Worm (Caenorhabditis elegans): ENCODE measurements around the gene T06F4.1.

The T06F4.1 gene

DNA sequence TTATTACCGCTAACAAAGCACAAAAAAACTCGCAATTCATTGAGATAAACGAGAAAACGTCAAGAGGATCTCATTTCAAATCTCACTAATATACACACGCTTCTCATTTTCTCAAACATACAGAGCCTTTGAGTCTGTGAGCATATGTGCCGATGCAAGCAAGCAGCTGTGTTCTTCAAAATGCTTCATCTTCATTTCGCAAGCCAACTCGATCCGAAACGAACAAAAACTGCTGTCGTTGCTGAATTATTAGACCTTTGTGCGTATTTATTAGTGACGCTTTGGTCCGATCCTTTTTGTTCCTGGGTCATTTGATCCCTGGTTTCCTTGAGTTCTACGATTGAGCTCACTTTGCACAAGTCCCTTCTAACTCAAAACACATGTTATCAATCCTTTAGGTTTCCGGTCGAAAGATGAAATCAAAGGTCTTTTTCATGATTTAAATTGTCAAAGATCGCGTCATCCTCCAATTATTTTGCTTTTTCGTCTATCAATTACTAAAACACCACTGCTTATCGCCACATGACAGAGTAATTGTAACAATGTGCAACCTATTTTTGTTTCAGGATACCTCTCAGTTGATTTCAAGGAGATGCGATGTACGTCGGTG lies 27.8 kb upstream of the T06F4.1 start, which contains the start of gene R02E4.2:
Gene R02E4.2 (plus strand): TSS at position 560 of the 610 bp plus-strand sequence.
- TF ChIP-seq tra-4 (tag; optimal IDR thresholded peaks at IDR 0.05): no peak
- TF ChIP-seq scrt-1 (GFP tag; IDR thresholded peaks at IDR 0.05): no peak
- TF ChIP-seq flt-1 (GFP tag; IDR thresholded peaks at IDR 0.05): no peak
- TF ChIP-seq ceh-13 (GFP tag; optimal IDR thresholded peaks at IDR 0.05): no peak
- TF ChIP-seq tbx-37 (GFP tag; conservative IDR thresholded peaks at IDR 0.05): no peak
- TF ChIP-seq B0310.2 (tag; optimal IDR thresholded peaks at IDR 0.05): no peak

DNA sequence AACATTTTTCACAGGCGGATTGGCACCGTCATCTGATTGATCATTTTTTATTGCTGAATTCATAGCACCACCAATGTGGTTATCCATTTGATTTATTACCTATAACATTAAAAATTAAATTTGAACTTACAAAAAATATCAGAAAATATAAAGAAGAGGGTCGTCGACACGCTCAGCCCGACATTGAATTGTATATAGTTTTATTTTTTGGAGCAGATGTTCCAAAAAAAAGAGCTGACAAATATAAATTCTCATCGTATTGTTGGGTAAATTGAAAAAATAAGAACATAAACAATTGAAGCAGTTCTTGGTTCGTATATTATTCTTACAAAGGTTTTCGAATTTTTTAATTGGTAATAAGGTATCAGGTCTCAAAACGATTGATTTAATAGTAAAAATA lies 25.3 kb upstream of the T06F4.1 start, which contains the start of gene R02E4.1:
Gene R02E4.1 (minus strand): TSS at position 101 of the 400 bp plus-strand sequence.
- TF ChIP-seq aly-1 (tag; optimal IDR thresholded peaks at IDR 0.05): no peak
- TF ChIP-seq tra-4 (tag; optimal IDR thresholded peaks at IDR 0.05): no peak
- TF ChIP-seq F13C5.2 (tag; optimal IDR thresholded peaks at IDR 0.05): no peak
- no peak for TF ChIP-seq ceh-36 (tag; optimal IDR thresholded peaks at IDR 0.05)
- no peak for TF ChIP-seq ets-7 (tag; optimal IDR thresholded peaks at IDR 0.05)
- TF ChIP-seq tbx-11 (GFP tag; IDR thresholded peaks at IDR 0.05): no peak

DNA sequence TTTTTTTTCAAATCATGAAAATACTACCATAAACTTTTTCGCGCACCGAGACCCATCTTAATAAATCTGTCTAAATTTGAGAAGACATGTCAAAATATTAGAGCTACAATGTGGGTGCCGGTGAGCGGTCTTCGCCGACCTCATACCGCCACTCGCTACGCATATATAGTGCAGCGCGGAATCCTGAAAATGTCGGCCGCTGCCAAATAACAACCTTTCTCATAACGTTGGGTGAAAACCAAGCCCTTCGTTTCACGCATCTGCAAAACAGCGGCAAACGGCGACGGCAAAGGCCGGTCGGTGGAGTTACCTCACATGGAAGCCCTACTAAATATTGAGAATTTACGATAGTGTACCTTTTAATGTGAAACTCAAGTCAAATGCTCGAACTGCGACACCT lies 23.9 kb upstream of the T06F4.1 start:
- TF ChIP-seq tra-4 (tag; optimal IDR thresholded peaks at IDR 0.05): no peak
- no peak for TF ChIP-seq aly-1 (tag; optimal IDR thresholded peaks at IDR 0.05)

DNA sequence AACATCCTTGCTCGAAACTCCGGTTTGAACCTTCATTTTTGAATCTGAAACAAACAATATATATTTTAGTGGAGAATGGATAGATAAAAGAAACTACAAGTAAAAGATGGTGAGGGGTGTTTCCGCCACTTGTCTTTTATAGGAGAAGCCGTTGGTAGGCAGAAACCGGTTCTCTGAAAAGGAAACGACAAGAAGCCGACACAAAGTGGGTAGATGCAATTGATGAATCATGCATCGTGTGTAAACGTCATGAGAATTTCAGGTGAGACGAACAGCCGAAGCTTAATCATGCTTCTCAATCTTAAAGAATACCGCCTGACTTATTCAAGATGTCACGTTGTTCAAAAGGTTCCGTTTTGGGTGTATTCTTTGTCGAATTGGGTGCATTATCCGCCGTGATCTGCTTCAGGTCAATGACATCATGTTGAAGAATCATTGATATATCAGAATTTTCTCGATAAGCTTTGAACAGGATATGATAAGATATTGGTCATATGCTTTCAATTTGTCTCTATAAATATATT lies 23.0 kb upstream of the T06F4.1 start, which contains the start of gene R02E4.3:
Gene R02E4.3 (minus strand): TSS at position 51 of the 524 bp plus-strand sequence.
- TF ChIP-seq sea-1 (GFP tag; conservative IDR thresholded peaks at IDR 0.05): no peak
- TF ChIP-seq hnd-1 (tag; optimal IDR thresholded peaks at IDR 0.05): no peak
- TF ChIP-seq hmbx-1 (tag; optimal IDR thresholded peaks at IDR 0.05): no peak
- TF ChIP-seq ets-7 (tag; optimal IDR thresholded peaks at IDR 0.05): no peak
- TF ChIP-seq tbx-37 (GFP tag; conservative IDR thresholded peaks at IDR 0.05): no peak
- no peak for TF ChIP-seq F13C5.2 (tag; optimal IDR thresholded peaks at IDR 0.05)
- no peak for TF ChIP-seq tbx-11 (GFP tag; IDR thresholded peaks at IDR 0.05)
- TF ChIP-seq tra-4 (tag; optimal IDR thresholded peaks at IDR 0.05): no peak
- no peak for TF ChIP-seq B0310.2 (tag; optimal IDR thresholded peaks at IDR 0.05)
- no peak for TF ChIP-seq hmg-4 (GFP tag; optimal IDR thresholded peaks at IDR 0.05)

DNA sequence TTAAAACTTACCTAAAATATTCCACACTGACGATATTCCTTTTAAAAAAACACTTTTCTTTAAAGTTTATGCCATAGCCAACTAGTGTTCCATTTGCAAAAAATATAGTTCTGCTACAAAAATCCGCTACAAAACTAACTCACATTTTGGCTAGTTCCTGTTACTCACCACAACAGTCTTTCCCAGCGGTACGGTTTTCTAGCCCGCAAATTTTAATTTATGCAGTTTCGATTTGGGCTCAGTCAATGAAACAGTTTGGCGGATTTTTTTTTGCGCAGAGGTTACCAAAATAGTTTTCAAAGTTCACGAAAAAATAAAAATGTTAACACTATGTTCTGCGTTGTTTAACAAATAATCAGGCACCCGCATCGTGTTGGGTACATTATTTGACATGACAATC lies 22.0 kb upstream of the T06F4.1 start:
- no peak for TF ChIP-seq hmbx-1 (tag; optimal IDR thresholded peaks at IDR 0.05)
- no peak for TF ChIP-seq ceh-13 (GFP tag; optimal IDR thresholded peaks at IDR 0.05)
- no peak for TF ChIP-seq pes-1 (GFP tag; IDR thresholded peaks at IDR 0.05)
- TF ChIP-seq aly-1 (tag; optimal IDR thresholded peaks at IDR 0.05): no peak
- no peak for TF ChIP-seq tra-4 (tag; optimal IDR thresholded peaks at IDR 0.05)
- no peak for TF ChIP-seq tbx-37 (GFP tag; conservative IDR thresholded peaks at IDR 0.05)
- TF ChIP-seq scrt-1 (GFP tag; IDR thresholded peaks at IDR 0.05): no peak
- no peak for TF ChIP-seq flt-1 (GFP tag; IDR thresholded peaks at IDR 0.05)
- no peak for TF ChIP-seq B0310.2 (tag; optimal IDR thresholded peaks at IDR 0.05)
- no peak for TF ChIP-seq ets-7 (tag; optimal IDR thresholded peaks at IDR 0.05)
- TF ChIP-seq tbx-11 (GFP tag; IDR thresholded peaks at IDR 0.05): no peak
- TF ChIP-seq ama-1 (optimal IDR thresholded peaks at IDR 0.05): no peak
- TF ChIP-seq F13C5.2 (tag; optimal IDR thresholded peaks at IDR 0.05): no peak
- TF ChIP-seq hmg-4 (GFP tag; optimal IDR thresholded peaks at IDR 0.05): no peak
- TF ChIP-seq hnd-1 (tag; optimal IDR thresholded peaks at IDR 0.05): no peak
- no peak for TF ChIP-seq ceh-36 (tag; optimal IDR thresholded peaks at IDR 0.05)
- no peak for TF ChIP-seq sea-1 (GFP tag; conservative IDR thresholded peaks at IDR 0.05)

DNA sequence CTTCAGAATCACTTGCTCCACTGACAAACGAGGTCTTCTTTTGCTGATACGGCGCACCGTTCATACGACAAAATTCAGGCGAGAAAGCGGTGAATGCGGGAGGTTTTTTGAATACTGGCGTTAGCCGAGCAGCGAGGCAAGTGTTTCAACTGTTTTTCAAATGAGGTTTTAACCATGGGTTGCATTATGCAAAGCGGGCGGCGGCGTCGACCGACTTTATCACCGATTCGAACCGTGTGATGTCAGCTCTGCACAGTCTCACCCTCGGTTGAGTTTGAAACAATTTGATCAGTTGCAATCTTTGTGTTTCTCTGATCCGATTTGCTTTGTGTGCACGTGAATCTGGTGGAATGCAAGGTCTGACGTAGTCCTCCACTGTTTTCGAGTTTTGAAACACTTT lies 21.3 kb upstream of the T06F4.1 start, which contains the start of gene clh-4:
Gene clh-4 (minus strand): TSS at position 101 of the 400 bp plus-strand sequence.
- TF ChIP-seq ets-7 (tag; optimal IDR thresholded peaks at IDR 0.05): no peak
- no peak for TF ChIP-seq hnd-1 (tag; optimal IDR thresholded peaks at IDR 0.05)
- no peak for TF ChIP-seq ceh-36 (tag; optimal IDR thresholded peaks at IDR 0.05)
- TF ChIP-seq hmbx-1 (tag; optimal IDR thresholded peaks at IDR 0.05): no peak
- no peak for TF ChIP-seq scrt-1 (GFP tag; IDR thresholded peaks at IDR 0.05)
- no peak for TF ChIP-seq aly-1 (tag; optimal IDR thresholded peaks at IDR 0.05)
- no peak for TF ChIP-seq F13C5.2 (tag; optimal IDR thresholded peaks at IDR 0.05)
- no peak for TF ChIP-seq B0310.2 (tag; optimal IDR thresholded peaks at IDR 0.05)
- TF ChIP-seq sea-1 (GFP tag; conservative IDR thresholded peaks at IDR 0.05): no peak
- TF ChIP-seq pes-1 (GFP tag; IDR thresholded peaks at IDR 0.05): no peak
- no peak for TF ChIP-seq ama-1 (optimal IDR thresholded peaks at IDR 0.05)
- TF ChIP-seq tbx-37 (GFP tag; conservative IDR thresholded peaks at IDR 0.05): no peak
- TF ChIP-seq tbx-11 (GFP tag; IDR thresholded peaks at IDR 0.05): no peak
- TF ChIP-seq hmg-4 (GFP tag; optimal IDR thresholded peaks at IDR 0.05): no peak

DNA sequence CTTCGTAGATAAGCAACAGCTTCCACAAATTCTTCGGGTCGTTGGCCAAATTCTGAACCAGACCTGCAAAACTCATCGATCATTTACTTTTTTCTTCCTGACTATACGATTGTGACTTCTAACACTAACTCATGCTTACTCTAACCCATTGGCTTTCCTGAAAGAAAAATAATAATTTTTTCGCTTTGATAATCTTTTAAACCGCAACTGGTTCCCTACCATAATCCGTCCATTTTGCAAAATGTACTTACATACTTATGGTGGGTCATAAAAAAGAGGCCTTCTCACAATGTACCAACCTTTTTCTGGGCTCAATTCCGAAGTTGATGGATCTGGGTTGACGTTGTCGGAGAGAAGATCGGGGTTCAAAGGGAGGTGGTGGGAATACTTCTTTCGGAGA lies 15.8 kb upstream of the T06F4.1 start:
- no peak for TF ChIP-seq tra-4 (tag; optimal IDR thresholded peaks at IDR 0.05)

DNA sequence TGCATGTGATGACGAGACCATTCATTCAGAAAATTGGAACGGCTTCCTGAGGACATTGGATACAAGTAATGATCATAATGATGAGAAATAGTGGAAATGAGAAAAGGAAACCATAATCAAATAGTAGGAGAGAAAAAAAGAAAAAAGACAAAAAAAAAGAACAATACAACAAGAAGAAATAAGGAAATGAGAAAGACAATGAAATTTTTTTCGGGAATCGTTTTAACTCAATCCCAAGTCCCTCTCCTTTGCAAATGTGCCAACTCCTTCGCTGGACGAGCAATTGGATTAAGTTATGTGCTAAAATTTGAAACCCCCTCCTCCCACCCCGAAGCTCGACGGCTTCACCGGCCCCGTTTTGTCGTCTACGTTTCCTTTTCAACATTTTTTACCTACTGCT lies 9.8 kb upstream of the T06F4.1 start:
- TF ChIP-seq scrt-1 (GFP tag; IDR thresholded peaks at IDR 0.05): no peak

DNA sequence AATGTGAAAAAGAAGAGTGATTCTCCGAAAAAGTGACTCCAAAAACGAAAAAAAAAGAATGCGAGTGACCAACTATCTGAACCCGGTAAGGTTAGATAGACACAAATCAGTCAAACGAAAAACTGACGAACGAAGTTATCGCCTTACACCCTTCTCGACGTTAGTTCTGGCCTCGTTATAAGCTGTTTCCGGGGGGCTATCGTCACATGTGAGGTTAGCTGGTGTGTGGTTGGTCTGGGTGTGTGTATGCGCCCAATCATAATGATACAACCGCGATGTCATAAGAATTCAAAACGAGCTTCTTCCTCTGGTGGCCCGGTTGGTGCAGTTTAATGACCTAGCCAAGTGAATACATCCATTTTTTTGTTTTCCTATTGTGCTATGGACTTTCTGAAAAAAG lies 6.3 kb upstream of the T06F4.1 start:
- no peak for TF ChIP-seq tbx-37 (GFP tag; conservative IDR thresholded peaks at IDR 0.05)
- no peak for TF ChIP-seq tbx-11 (GFP tag; IDR thresholded peaks at IDR 0.05)
- TF ChIP-seq F13C5.2 (tag; optimal IDR thresholded peaks at IDR 0.05): no peak
- no peak for TF ChIP-seq pes-1 (GFP tag; IDR thresholded peaks at IDR 0.05)
- TF ChIP-seq hmg-4 (GFP tag; optimal IDR thresholded peaks at IDR 0.05): no peak
- TF ChIP-seq ets-7 (tag; optimal IDR thresholded peaks at IDR 0.05): no peak
- TF ChIP-seq ceh-36 (tag; optimal IDR thresholded peaks at IDR 0.05): no peak
- TF ChIP-seq hnd-1 (tag; optimal IDR thresholded peaks at IDR 0.05): no peak

Measured in whole organism, early embryonic.